Fruit fly (Drosophila melanogaster) whole organism, embryonic: Measurements from ENCODE around the gene ab.
A peak's percentile ranks its signal among the peaks of the same experiment; 100 is the strongest.

Experiments used
- ATbp ChIP-seq: fragments of 200-800 bp; sonication (Bioruptor generic); optimal IDR thresholded peaks from 2 replicates; lab custom pipeline; 2017; ENCODE audit warnings: missing biosample characterization, mild to moderate bottlenecking, missing genetic modification characterization, missing genetic modification reagents
- CG10147 ChIP-seq: fragments of 200-800 bp; sonication (Bioruptor generic); optimal IDR thresholded peaks from 2 replicates; lab custom pipeline; 2019; ENCODE audit warnings: missing biosample characterization, mild to moderate bottlenecking, missing genetic modification characterization, moderate library complexity
- CG11723 ChIP-seq: fragments of 200-800 bp; sonication (Bioruptor generic); optimal IDR thresholded peaks from 2 replicates; lab custom pipeline; 2017; ENCODE audit warnings: missing biosample characterization, mild to moderate bottlenecking, missing genetic modification characterization
- CG15514 ChIP-seq: fragments of 200-800 bp; sonication (Bioruptor generic); optimal IDR thresholded peaks from 3 replicates; lab custom pipeline; 2017; ENCODE audit warnings: missing biosample characterization, missing genetic modification characterization, mild to moderate bottlenecking, moderate library complexity, missing genetic modification reagents
- CG16863 ChIP-seq: fragments of 200-800 bp; sonication (Bioruptor generic); optimal IDR thresholded peaks from 3 replicates; lab custom pipeline; 2016; ENCODE audit warnings: missing biosample characterization, missing genetic modification characterization
- CG17361 ChIP-seq: fragments of 200-800 bp; sonication (Bioruptor generic); IDR thresholded peaks from 3 replicates; pipeline ENCODE4 v1.3.6; 2022; ENCODE audit warnings: missing biosample characterization, missing genetic modification characterization
- CG17612 ChIP-seq: fragments of 200-800 bp; sonication (Bioruptor generic); IDR thresholded peaks from 2 replicates; pipeline ENCODE4 v1.3.6; 2022; ENCODE audit warnings: missing biosample characterization, missing genetic modification characterization
- CG17802 ChIP-seq: fragments of 200-800 bp; sonication (Bioruptor generic); optimal IDR thresholded peaks from 2 replicates; lab custom pipeline; 2018; ENCODE audit warnings: missing biosample characterization, mild to moderate bottlenecking, missing genetic modification characterization, moderate library complexity
- CG18599 ChIP-seq: fragments of 200-800 bp; sonication (Bioruptor generic); optimal IDR thresholded peaks from 3 replicates; lab custom pipeline; 2017; ENCODE audit warnings: missing biosample characterization, missing genetic modification characterization, mild to moderate bottlenecking, moderate library complexity, missing genetic modification reagents
- CG2889 ChIP-seq: fragments of 200-800 bp; sonication (Bioruptor generic); IDR thresholded peaks from 3 replicates; pipeline ENCODE4 v1.3.6; 2022; ENCODE audit warnings: missing biosample characterization, missing genetic modification characterization
- CG31224 ChIP-seq: fragments of 200-800 bp; sonication (Bioruptor generic); IDR thresholded peaks from 2 replicates; pipeline ENCODE4 v1.3.6; 2022; ENCODE audit warnings: missing biosample characterization, missing genetic modification characterization
- CG7372 ChIP-seq: fragments of 200-800 bp; sonication (Bioruptor generic); IDR thresholded peaks from 2 replicates; pipeline ENCODE4 v1.3.6; 2022; ENCODE audit warnings: missing biosample characterization, missing genetic modification characterization
- CG9727 ChIP-seq: fragments of 200-800 bp; sonication (Bioruptor generic); optimal IDR thresholded peaks from 3 replicates; lab custom pipeline; 2017; ENCODE audit warnings: missing biosample characterization, mild to moderate bottlenecking, missing genetic modification characterization
- CG9817 ChIP-seq: fragments of 200-800 bp; sonication (Bioruptor generic); optimal IDR thresholded peaks from 2 replicates; lab custom pipeline; 2018; ENCODE audit warnings: missing biosample characterization, mild to moderate bottlenecking, missing genetic modification characterization, moderate library complexity
- Doc2 ChIP-seq: fragments of 200-800 bp; sonication (Bioruptor generic); IDR thresholded peaks from 2 replicates; pipeline ENCODE4 v1.3.6; 2022; ENCODE audit warnings: missing biosample characterization, missing genetic modification characterization
- Doc3 ChIP-seq: fragments of 200-800 bp; sonication (Bioruptor generic); IDR thresholded peaks from 3 replicates; pipeline ENCODE4 v1.3.6; 2022; ENCODE audit warnings: missing biosample characterization, missing genetic modification characterization; ENCODE audit not compliant: partially characterized antibody
- Gug ChIP-seq: fragments of 200-800 bp; sonication (Bioruptor generic); IDR thresholded peaks from 4 replicates; pipeline ENCODE4 v1.3.6; 2022; ENCODE audit warnings: missing biosample characterization, missing genetic modification characterization
- Hey ChIP-seq: fragments of 200-800 bp; sonication (Bioruptor generic); optimal IDR thresholded peaks from 3 replicates; lab custom pipeline; 2018; ENCODE audit warnings: missing biosample characterization, mild to moderate bottlenecking, missing genetic modification characterization
- Hsf ChIP-seq: fragments of 200-800 bp; sonication (Bioruptor generic); optimal IDR thresholded peaks from 3 replicates; lab custom pipeline; 2016; ENCODE audit warnings: missing biosample characterization, missing genetic modification characterization
- Meics ChIP-seq: fragments of 200-800 bp; sonication (Bioruptor generic); optimal IDR thresholded peaks from 2 replicates; lab custom pipeline; 2017; ENCODE audit warnings: missing biosample characterization, mild to moderate bottlenecking, missing genetic modification characterization
- NK7.1 ChIP-seq: fragments of 200-800 bp; sonication (Bioruptor generic); optimal IDR thresholded peaks from 3 replicates; lab custom pipeline; 2016; ENCODE audit warnings: missing biosample characterization, missing genetic modification characterization
- Ptx1 ChIP-seq: fragments of 200-800 bp; sonication (Bioruptor generic); IDR thresholded peaks from 2 replicates; pipeline ENCODE4 v1.3.6; 2022; ENCODE audit warnings: missing biosample characterization, missing genetic modification characterization
- Ssrp ChIP-seq: fragments of 200-800 bp; sonication (Bioruptor generic); optimal IDR thresholded peaks from 2 replicates; lab custom pipeline; 2018; ENCODE audit warnings: missing biosample characterization, mild to moderate bottlenecking, missing genetic modification characterization, moderate library complexity
- Taf1 ChIP-seq: fragments of 200-800 bp; sonication (Bioruptor generic); IDR thresholded peaks from 2 replicates; pipeline ENCODE4 v1.3.6; 2022; ENCODE audit warnings: missing biosample characterization, missing genetic modification characterization
- Trl ChIP-seq, 3 experiments: fragments of >200 bp in 2 of 3; fragments of 200-800 bp in 1 of 3; sonication (Bioruptor generic) in 1 of 3; optimal IDR thresholded peaks; 2 replicates in 1 of 3; 3 replicates in 2 of 3; lab custom pipeline; 2016 to 2017; ENCODE audit warnings: missing biosample characterization in 1 of 3, missing genetic modification characterization in 1 of 3
- amos ChIP-seq: fragments of 200-800 bp; sonication (Bioruptor generic); IDR thresholded peaks from 2 replicates; pipeline ENCODE4 v1.3.6; 2022; ENCODE audit warnings: missing biosample characterization, missing genetic modification characterization; ENCODE audit not compliant: partially characterized antibody
- ase ChIP-seq: fragments of 200-800 bp; sonication (Bioruptor generic); IDR thresholded peaks from 3 replicates; pipeline ENCODE4 v1.3.6; 2022; ENCODE audit warnings: missing biosample characterization, missing genetic modification characterization
- bbx ChIP-seq: fragments of 200-800 bp; sonication (Bioruptor generic); IDR thresholded peaks from 2 replicates; pipeline ENCODE4 v1.3.6; 2022; ENCODE audit warnings: missing biosample characterization, missing genetic modification characterization; ENCODE audit not compliant: partially characterized antibody
- dan ChIP-seq: fragments of 200-800 bp; sonication (Bioruptor generic); IDR thresholded peaks from 2 replicates; pipeline ENCODE4 v1.3.6; 2022; ENCODE audit warnings: missing biosample characterization, missing genetic modification characterization
- danr ChIP-seq: fragments of 200-800 bp; sonication (Bioruptor generic); IDR thresholded peaks from 2 replicates; pipeline ENCODE4 v1.3.6; 2022; ENCODE audit warnings: missing biosample characterization, missing genetic modification characterization
- dm ChIP-seq: fragments of 200-800 bp; sonication (Bioruptor generic); optimal IDR thresholded peaks from 3 replicates; lab custom pipeline; 2016; ENCODE audit warnings: missing biosample characterization, missing genetic modification characterization
- ewg ChIP-seq: fragments of 200-800 bp; sonication (Bioruptor generic); optimal IDR thresholded peaks from 3 replicates; lab custom pipeline; 2017; ENCODE audit warnings: mild to moderate bottlenecking, missing biosample characterization, missing genetic modification reagents, missing genetic modification characterization
- fd102C ChIP-seq: fragments of 200-800 bp; sonication (Bioruptor generic); optimal IDR thresholded peaks from 2 replicates; lab custom pipeline; 2018; ENCODE audit warnings: missing biosample characterization, mild to moderate bottlenecking, missing genetic modification characterization, moderate library complexity
- grau ChIP-seq: fragments of 200-800 bp; optimal IDR thresholded peaks from 3 replicates; lab custom pipeline; 2019; ENCODE audit warnings: missing biosample characterization, mild to moderate bottlenecking, missing genetic modification characterization, moderate library complexity
- gsb ChIP-seq: fragments of 200-800 bp; sonication (Bioruptor generic); IDR thresholded peaks from 2 replicates; pipeline ENCODE4 v1.3.6; 2022; ENCODE audit warnings: missing biosample characterization, missing genetic modification characterization
- insv ChIP-seq, 2 experiments: fragments of 200-800 bp; sonication (Bioruptor generic); optimal IDR thresholded peaks; 3 replicates each; lab custom pipeline; 2016 to 2018; ENCODE audit warnings: missing biosample characterization in 2 of 2, missing genetic modification characterization in 2 of 2
- klu ChIP-seq: fragments of 200-800 bp; sonication (Bioruptor generic); IDR thresholded peaks from 2 replicates; pipeline ENCODE4 v1.3.6; 2022; ENCODE audit warnings: missing biosample characterization, missing genetic modification characterization
- lmd ChIP-seq: fragments of 200-800 bp; sonication (Bioruptor generic); IDR thresholded peaks from 2 replicates; pipeline ENCODE4 v1.3.6; 2022; ENCODE audit warnings: missing biosample characterization, missing genetic modification characterization
- lola ChIP-seq, 3 experiments: fragments of >200 bp in 2 of 3; fragments of 200-800 bp in 1 of 3; sonication (Bioruptor generic) in 1 of 3; optimal IDR thresholded peaks; 2 replicates each; lab custom pipeline; 2017 to 2019; ENCODE audit warnings: missing biosample characterization in 3 of 3, missing genetic modification characterization in 3 of 3, mild to moderate bottlenecking in 1 of 3, moderate library complexity in 1 of 3
- lov ChIP-seq, 2 experiments: fragments of 200-800 bp in 1 of 2; fragments of >200 bp in 1 of 2; sonication (Bioruptor generic) in 1 of 2; IDR thresholded peaks in 1 of 2; optimal IDR thresholded peaks in 1 of 2; 2 replicates in 1 of 2; 3 replicates in 1 of 2; pipeline versions ENCODE4 v1.3.6 to Lab custom; 2017 to 2022; ENCODE audit warnings: missing biosample characterization in 1 of 2, missing genetic modification characterization in 1 of 2
- nerfin-2 ChIP-seq: fragments of 200-800 bp; sonication (Bioruptor generic); IDR thresholded peaks from 2 replicates; pipeline ENCODE4 v1.3.6; 2022; ENCODE audit warnings: missing biosample characterization, missing genetic modification characterization; ENCODE audit not compliant: partially characterized antibody
- nom ChIP-seq: fragments of 200-800 bp; sonication (Bioruptor generic); optimal IDR thresholded peaks from 2 replicates; lab custom pipeline; 2017; ENCODE audit warnings: missing biosample characterization, missing genetic modification characterization, mild to moderate bottlenecking, moderate library complexity, missing genetic modification reagents
- repo ChIP-seq: fragments of 200-800 bp; sonication (Bioruptor generic); optimal IDR thresholded peaks from 2 replicates; lab custom pipeline; 2016; ENCODE audit warnings: missing biosample characterization, missing genetic modification characterization
- salm ChIP-seq: fragments of 200-800 bp; sonication (Bioruptor generic); optimal IDR thresholded peaks from 2 replicates; lab custom pipeline; 2018; ENCODE audit warnings: missing biosample characterization, mild to moderate bottlenecking, missing genetic modification characterization
- scrt ChIP-seq: fragments of 200-800 bp; sonication (Bioruptor generic); optimal IDR thresholded peaks from 2 replicates; lab custom pipeline; 2018; ENCODE audit warnings: missing biosample characterization, mild to moderate bottlenecking, missing genetic modification characterization, moderate library complexity
- slbo ChIP-seq: fragments of 200-800 bp; sonication (Bioruptor generic); IDR thresholded peaks from 2 replicates; pipeline ENCODE4 v1.3.6; 2022; ENCODE audit warnings: missing biosample characterization, missing genetic modification characterization
- sna ChIP-seq: fragments of 200-800 bp; sonication (Bioruptor generic); IDR thresholded peaks from 2 replicates; pipeline ENCODE4 v1.3.6; 2022; ENCODE audit warnings: missing biosample characterization, missing genetic modification characterization; ENCODE audit not compliant: partially characterized antibody
- so ChIP-seq: fragments of 200-800 bp; sonication (Bioruptor generic); IDR thresholded peaks from 3 replicates; pipeline ENCODE4 v1.3.6; 2022; ENCODE audit warnings: missing biosample characterization, missing genetic modification characterization
- unc-4 ChIP-seq: fragments of 200-800 bp; sonication (Bioruptor generic); IDR thresholded peaks from 2 replicates; pipeline ENCODE4 v1.3.6; 2022; ENCODE audit warnings: missing biosample characterization, missing genetic modification characterization; ENCODE audit not compliant: partially characterized antibody

Gene ab

DNA sequence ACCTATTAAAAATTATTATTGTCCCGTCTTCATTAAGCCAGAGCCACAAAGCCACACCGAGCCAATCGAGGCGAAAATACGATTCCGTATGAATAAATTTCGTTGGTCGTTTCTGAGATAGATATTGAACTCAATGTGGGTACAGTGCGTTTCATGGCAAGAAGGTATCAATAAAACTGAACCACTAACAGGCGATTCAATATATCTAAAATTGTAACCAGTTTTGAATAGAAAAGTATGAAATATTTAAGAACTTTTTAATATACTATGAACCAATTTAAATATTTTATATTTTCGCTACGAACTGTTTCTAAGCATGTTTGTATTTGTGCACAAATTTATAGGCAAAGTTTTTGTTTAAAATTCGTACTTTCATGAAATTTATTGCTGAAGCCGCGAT, 11.4 kb upstream of the ab start (continued):
- TF ChIP-seq fd102C: no peak
- peak; percentile 87 for TF ChIP-seq slbo
- TF ChIP-seq CG16863 (GFP tag; lab: Kevin White, UChicago): no peak
- TF ChIP-seq salm (tag; lab: Kevin White, UChicago): no peak
- TF ChIP-seq CG9727 (GFP tag; lab: Kevin White, UChicago): peak; percentile 29
- no peak for TF ChIP-seq sna
- TF ChIP-seq dan: no peak
- peak; percentile 36 for TF ChIP-seq CG18599
- no peak for TF ChIP-seq unc-4 (GFP tag; lab: Robert Waterston, UW)
- peak; percentile 46; the same call in 1 of the 2 replicates for TF ChIP-seq CG31224 (GFP tag; lab: Robert Waterston, UW)
- TF ChIP-seq Ssrp (tag; lab: Kevin White, UChicago): no peak
- TF ChIP-seq CG17361 (GFP tag; lab: Robert Waterston, UW): no peak
- TF ChIP-seq scrt (GFP tag; lab: Kevin White, UChicago): peak; percentile 54
- TF ChIP-seq ase: no peak; the same call in 2 of the 3 replicates
- no peak for TF ChIP-seq nom (GFP tag; lab: Kevin White, UChicago)
- TF ChIP-seq ATbp (GFP tag; lab: Kevin White, UChicago): no peak
- TF ChIP-seq Hey (tag; lab: Kevin White, UChicago): no peak
- TF ChIP-seq CG15514 (GFP tag; lab: Kevin White, UChicago): no peak
- TF ChIP-seq klu (GFP tag; lab: Robert Waterston, UW): no peak
- TF ChIP-seq Taf1 (GFP tag; lab: Robert Waterston, UW): no peak
- no peak for TF ChIP-seq NK7.1 (GFP tag; lab: Kevin White, UChicago)
- TF ChIP-seq Meics (GFP tag; lab: Kevin White, UChicago): peak; percentile 71
- TF ChIP-seq Trl (optimal IDR thresholded peaks at IDR 0.05; lab: Kevin White, UChicago): no peak
- TF ChIP-seq Trl (GFP tag; optimal IDR thresholded peaks at IDR 0.05; lab: Kevin White, UChicago): no peak
- no peak for TF ChIP-seq amos (GFP tag; lab: Robert Waterston, UW)
- no peak for TF ChIP-seq insv (GFP tag; optimal IDR thresholded peaks at IDR 0.05; lab: Kevin White, UChicago)
- no peak for TF ChIP-seq Gug (GFP tag; lab: Robert Waterston, UW)
- peak; percentile 67 for TF ChIP-seq Ptx1
- TF ChIP-seq CG10147 (GFP tag; lab: Kevin White, UChicago): peak; percentile 42
- TF ChIP-seq Doc3: no peak
- 0 out of 2 replicates have a peak, but pooled peaks have one; percentile 22 for TF ChIP-seq CG17612
- TF ChIP-seq grau (tag; lab: Kevin White, UChicago): peak; percentile 79
- no peak for TF ChIP-seq lov (optimal IDR thresholded peaks at IDR 0.05; lab: Kevin White, UChicago)
- TF ChIP-seq lov (GFP tag; IDR thresholded peaks at IDR 0.05; lab: Robert Waterston, UW): no peak
- TF ChIP-seq Hsf (GFP tag; lab: Kevin White, UChicago): peak; percentile 44
- TF ChIP-seq lola (GFP tag; optimal IDR thresholded peaks at IDR 0.05; lab: Kevin White, UChicago): no peak
- peak; percentile 53 for TF ChIP-seq CG9817 (tag; lab: Kevin White, UChicago)
- no peak for TF ChIP-seq CG17802
- TF ChIP-seq CG11723 (GFP tag; lab: Kevin White, UChicago): no peak
- TF ChIP-seq ewg: no peak
- no peak for TF ChIP-seq CG7372 (GFP tag; lab: Robert Waterston, UW)
- no peak for TF ChIP-seq CG2889 (GFP tag; lab: Robert Waterston, UW)
- no peak for TF ChIP-seq bbx (GFP tag; lab: Robert Waterston, UW)
- TF ChIP-seq gsb (GFP tag; lab: Robert Waterston, UW): no peak; the same call in 1 of the 2 replicates
- TF ChIP-seq repo (GFP tag; lab: Kevin White, UChicago): no peak
- TF ChIP-seq nerfin-2 (GFP tag; lab: Robert Waterston, UW): no peak
- no peak for TF ChIP-seq dm (GFP tag; lab: Kevin White, UChicago)
- TF ChIP-seq Doc2: no peak
- peak; percentile 66; the same call in 1 of the 2 replicates for TF ChIP-seq lmd (GFP tag; lab: Robert Waterston, UW)
- TF ChIP-seq danr (GFP tag; lab: Robert Waterston, UW): peak; percentile 26; the same call in 1 of the 2 replicates
- TF ChIP-seq so (GFP tag; lab: Robert Waterston, UW): no peak
